Fruit fly (Drosophila melanogaster) whole organism, adult: ENCODE data around the gene Lrr47.

ENCODE experiments used
- CG11617 ChIP-seq: fragments of 200-800 bp; sonication (Bioruptor generic); optimal IDR thresholded peaks from 2 replicates; lab custom pipeline; 2017; ENCODE audit warnings: mild to moderate bottlenecking, missing biosample characterization, missing genetic modification reagents, missing genetic modification characterization
- CG12768 ChIP-seq: fragments of 200-800 bp; sonication (Bioruptor generic); optimal IDR thresholded peaks from 2 replicates; lab custom pipeline; 2017; ENCODE audit warnings: missing biosample characterization, missing genetic modification characterization, mild to moderate bottlenecking, moderate library complexity, missing genetic modification reagents
- CG14711 ChIP-seq: fragments of 200-800 bp; sonication (Bioruptor generic); optimal IDR thresholded peaks from 2 replicates; lab custom pipeline; 2018; ENCODE audit warnings: missing biosample characterization, mild to moderate bottlenecking, missing genetic modification characterization, moderate library complexity
- CG1620 ChIP-seq: fragments of 200-800 bp; sonication (Bioruptor generic); optimal IDR thresholded peaks from 2 replicates; lab custom pipeline; 2016; ENCODE audit warnings: missing biosample characterization, missing genetic modification characterization
- CG33017 ChIP-seq: fragments of 200-800 bp; sonication (Bioruptor generic); optimal IDR thresholded peaks from 2 replicates; lab custom pipeline; 2018; ENCODE audit warnings: missing biosample characterization, mild to moderate bottlenecking, missing genetic modification characterization, moderate library complexity
- CG5204 ChIP-seq: fragments of 200-800 bp; sonication (Bioruptor generic); optimal IDR thresholded peaks from 2 replicates; lab custom pipeline; 2016; ENCODE audit warnings: missing biosample characterization, missing genetic modification characterization
- CG7045 ChIP-seq: fragments of 200-800 bp; sonication (Bioruptor generic); optimal IDR thresholded peaks from 2 replicates; lab custom pipeline; 2017; ENCODE audit warnings: missing biosample characterization, mild to moderate bottlenecking, missing genetic modification characterization
- CG7101 ChIP-seq: fragments of 200-800 bp; sonication (Bioruptor generic); optimal IDR thresholded peaks from 2 replicates; lab custom pipeline; 2018; ENCODE audit warnings: missing biosample characterization, mild to moderate bottlenecking, missing genetic modification characterization, moderate library complexity
- Clk ChIP-seq: fragments of 200-800 bp; sonication (Bioruptor generic); optimal IDR thresholded peaks from 2 replicates; lab custom pipeline; 2017; ENCODE audit warnings: missing biosample characterization, missing genetic modification characterization
- Crg-1 ChIP-seq: fragments of 200-800 bp; sonication (Bioruptor generic); optimal IDR thresholded peaks from 2 replicates; lab custom pipeline; 2016; ENCODE audit warnings: missing biosample characterization, missing genetic modification characterization
- Hr96 ChIP-seq: fragments of 200-800 bp; sonication (Bioruptor generic); optimal IDR thresholded peaks from 2 replicates; lab custom pipeline; 2016; ENCODE audit warnings: missing biosample characterization, missing genetic modification characterization
- Mnt ChIP-seq: fragments of 200-800 bp; sonication (Bioruptor generic); optimal IDR thresholded peaks from 2 replicates; lab custom pipeline; 2016; ENCODE audit warnings: missing biosample characterization, mild to moderate bottlenecking, missing genetic modification characterization
- bab1 ChIP-seq: fragments of 200-800 bp; sonication (Bioruptor generic); optimal IDR thresholded peaks from 3 replicates; lab custom pipeline; 2019; ENCODE audit warnings: missing biosample characterization, mild to moderate bottlenecking, missing genetic modification characterization, moderate library complexity
- cic ChIP-seq: fragments of 200-800 bp; sonication (Bioruptor generic); optimal IDR thresholded peaks from 2 replicates; lab custom pipeline; 2017; ENCODE audit warnings: missing biosample characterization, mild to moderate bottlenecking, missing genetic modification characterization, moderate library complexity
- cnc ChIP-seq, 2 experiments: fragments of >200 bp; optimal IDR thresholded peaks; 2 replicates each; lab custom pipeline; 2017
- kay ChIP-seq: fragments of 200-800 bp; sonication (Bioruptor generic); peaks from one replicate; lab custom pipeline; 2016; ENCODE audit warnings: missing biosample characterization, missing genetic modification characterization, borderline replicate concordance
- ovo ChIP-seq: fragments of 200-800 bp; sonication (Bioruptor generic); optimal IDR thresholded peaks from 2 replicates; lab custom pipeline; 2016; ENCODE audit warnings: missing biosample characterization, missing genetic modification characterization
- pad ChIP-seq: fragments of 200-800 bp; sonication (Bioruptor generic); optimal IDR thresholded peaks from 3 replicates; lab custom pipeline; 2017; ENCODE audit warnings: missing biosample characterization, missing genetic modification characterization, mild to moderate bottlenecking, moderate library complexity, missing genetic modification reagents
- tj ChIP-seq: fragments of 200-800 bp; sonication (Bioruptor generic); optimal IDR thresholded peaks from 3 replicates; lab custom pipeline; 2017; ENCODE audit warnings: missing biosample characterization, mild to moderate bottlenecking, missing genetic modification characterization, moderate library complexity
- toe ChIP-seq: fragments of 200-800 bp; sonication (Bioruptor generic); optimal IDR thresholded peaks from 2 replicates; lab custom pipeline; 2016; ENCODE audit warnings: missing biosample characterization, missing genetic modification characterization

Lrr47 gene

DNA sequence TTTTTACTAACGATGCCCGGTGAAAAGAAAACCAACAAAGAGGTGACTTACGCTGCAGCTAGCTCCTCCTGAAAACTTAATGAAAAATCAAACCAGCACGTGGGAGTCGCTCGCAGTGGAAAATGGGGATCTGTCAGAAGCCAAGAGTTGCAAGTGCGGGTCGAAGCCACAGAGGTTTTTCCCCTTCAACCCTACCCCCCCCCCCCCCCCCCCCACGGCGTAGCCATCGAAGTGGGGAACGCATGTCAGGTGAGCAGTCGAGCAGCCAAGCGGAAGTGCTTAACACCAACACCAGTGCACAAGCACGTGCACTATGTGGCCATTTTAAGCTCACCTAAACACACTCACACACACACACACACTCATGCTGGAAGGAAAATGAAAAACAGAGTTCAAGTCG, 22.2 kb downstream of the Lrr47 start:
- TF ChIP-seq ovo (GFP tag; lab: Kevin White, UChicago) (no peak), CG7045 (GFP tag; lab: Kevin White, UChicago) (no peak), cic (GFP tag; lab: Kevin White, UChicago) (no peak)

DNA sequence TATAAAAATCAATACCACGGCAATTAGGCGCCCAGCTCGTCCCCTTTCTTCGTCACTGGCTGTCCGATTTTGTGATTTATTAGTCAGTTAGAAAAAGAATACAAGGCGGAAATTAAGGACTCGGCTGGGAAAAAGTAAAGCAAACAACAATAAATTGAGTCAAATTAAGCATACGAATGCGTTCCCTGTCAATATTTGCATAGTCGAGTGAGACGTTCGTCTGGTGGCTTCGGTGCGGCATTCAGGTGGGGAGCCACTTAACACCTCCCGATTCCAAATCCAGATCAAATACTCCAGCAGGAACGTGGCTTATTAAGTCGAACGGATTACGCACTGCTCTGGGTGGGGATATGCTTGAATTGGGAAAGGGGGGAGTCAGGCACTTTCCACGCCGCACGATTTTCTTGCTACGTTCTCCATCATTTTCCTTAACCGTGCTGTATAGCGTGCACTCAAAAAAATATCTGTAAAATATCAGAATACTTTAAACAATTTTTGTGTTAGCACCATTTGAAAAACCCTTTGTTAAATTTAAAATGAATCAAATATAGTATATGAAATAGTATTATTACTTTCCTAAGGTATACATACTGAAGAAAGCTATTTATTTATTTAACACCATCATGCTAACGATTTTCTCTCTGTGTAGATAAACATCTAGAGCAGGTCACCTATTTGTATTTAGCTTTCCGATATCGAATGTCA, 26.1 kb downstream of the Lrr47 start:
- TF ChIP-seq cic (GFP tag; lab: Kevin White, UChicago) (no peak), Crg-1 (GFP tag; lab: Kevin White, UChicago) (no peak)

DNA sequence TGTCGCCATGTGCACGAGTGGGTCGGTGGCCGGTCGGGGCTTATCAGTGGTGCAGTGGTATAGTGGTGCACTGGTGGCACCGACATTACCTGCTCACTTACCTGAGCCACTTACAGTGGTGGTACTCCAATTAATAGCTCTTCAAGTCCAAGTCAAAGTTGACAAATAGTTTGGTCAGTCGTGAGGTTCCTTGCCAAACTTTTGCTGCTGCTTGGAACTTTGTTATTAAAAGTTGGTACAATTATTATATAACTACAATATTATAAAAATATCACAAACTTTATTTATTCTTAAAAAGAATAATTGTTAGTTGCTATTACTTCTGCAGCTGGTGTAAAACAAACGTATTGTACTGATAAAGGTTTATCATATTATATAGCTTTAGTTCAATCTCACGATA, 26.9 kb downstream of the Lrr47 start:
- peak; percentile 65 for TF ChIP-seq CG7101
- TF ChIP-seq CG33017 (tag; lab: Kevin White, UChicago), result no peak
- peak; percentile 39 for TF ChIP-seq Mnt
- TF ChIP-seq CG11617 (GFP tag; lab: Kevin White, UChicago), result peak; percentile 28

DNA sequence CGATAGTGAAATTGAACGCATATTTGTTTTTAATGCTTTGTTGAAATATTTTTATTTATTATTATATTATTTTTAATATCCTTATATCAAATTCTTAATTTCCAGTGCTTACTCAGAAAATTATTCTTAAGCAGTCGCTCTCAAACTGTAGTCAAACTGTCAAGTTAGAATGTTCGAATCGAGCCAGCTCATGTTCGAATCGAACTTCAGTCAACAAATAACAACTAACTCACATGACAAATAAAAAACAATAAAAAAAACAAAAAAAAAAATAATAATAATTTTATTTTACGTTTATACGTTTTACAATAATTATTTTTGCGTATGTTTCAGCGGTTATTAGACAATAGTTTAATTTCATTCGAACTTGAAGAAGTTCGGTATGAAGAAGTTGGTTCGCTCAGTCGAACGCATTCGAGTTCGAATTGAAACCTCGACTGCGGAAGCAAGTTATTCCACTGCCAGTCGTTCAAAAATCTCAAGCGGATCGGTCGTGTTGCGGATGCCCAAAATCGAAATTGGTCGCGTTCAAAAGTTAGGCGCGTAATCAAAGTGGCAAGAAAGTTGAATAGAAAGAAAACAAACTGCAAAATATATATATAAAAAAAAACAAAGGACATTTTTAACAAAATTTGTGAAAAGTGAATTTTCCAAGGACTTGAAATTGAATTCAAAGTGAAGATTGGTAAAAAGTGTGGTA, 27.4 kb downstream of the Lrr47 start, which contains the start of gene Trim9:
Gene Trim9, plus strand, starts transcription at position 463 of the 700 bp plus-strand sequence.
- TF ChIP-seq bab1 (GFP tag; lab: Kevin White, UChicago) (no peak), kay (GFP tag; lab: Kevin White, UChicago) (peak; percentile 51)

- no peak for TF ChIP-seq cnc (optimal IDR thresholded peaks at IDR 0.05; lab: Kevin White, UChicago)
- TF ChIP-seq tj (GFP tag; lab: Kevin White, UChicago), result no peak
- TF ChIP-seq CG1620, result no peak
- no peak for TF ChIP-seq CG14711 (tag; lab: Kevin White, UChicago)
- TF ChIP-seq cic (GFP tag; lab: Kevin White, UChicago), result no peak
- TF ChIP-seq CG33017 (tag; lab: Kevin White, UChicago), result no peak
- TF ChIP-seq CG5204 (GFP tag; lab: Kevin White, UChicago), result no peak
- TF ChIP-seq pad (GFP tag; lab: Kevin White, UChicago), result no peak
- no peak for TF ChIP-seq Mnt
These were observed 31.8 kb downstream of the Lrr47 start for dm6 chr2L:10548814-10549423.

DNA sequence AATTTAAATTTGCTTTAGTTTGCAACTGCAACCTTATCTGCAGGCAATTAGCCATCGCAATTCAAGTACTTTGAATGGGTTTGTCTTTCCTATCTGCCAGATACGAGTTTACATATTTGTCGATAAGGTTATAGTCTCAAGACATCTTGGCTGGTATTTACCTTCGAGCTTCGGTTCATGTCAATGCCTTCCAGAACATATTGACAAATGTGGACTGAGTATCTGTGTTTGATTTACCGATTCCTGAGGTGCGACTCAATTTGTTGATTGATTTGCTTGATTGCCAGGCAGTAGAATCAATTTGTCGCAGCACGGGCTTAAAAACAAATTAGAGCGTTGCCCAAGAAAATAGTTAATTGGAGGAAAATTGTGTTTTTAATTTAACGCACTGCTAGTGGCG, 35.7 kb downstream of the Lrr47 start:
- no peak for TF ChIP-seq bab1 (GFP tag; lab: Kevin White, UChicago)
- TF ChIP-seq CG14711 (tag; lab: Kevin White, UChicago), result no peak
- TF ChIP-seq kay (GFP tag; lab: Kevin White, UChicago), result peak; percentile 12
- TF ChIP-seq tj (GFP tag; lab: Kevin White, UChicago), result no peak
- TF ChIP-seq CG33017 (tag; lab: Kevin White, UChicago), result no peak
- peak; percentile 75 for TF ChIP-seq cic (GFP tag; lab: Kevin White, UChicago)
- TF ChIP-seq Clk (GFP tag; lab: Kevin White, UChicago), result no peak
- no peak for TF ChIP-seq CG11617 (GFP tag; lab: Kevin White, UChicago)
- no peak for TF ChIP-seq CG7045 (GFP tag; lab: Kevin White, UChicago)
- no peak for TF ChIP-seq CG5204 (GFP tag; lab: Kevin White, UChicago)
- TF ChIP-seq Hr96 (GFP tag; lab: Kevin White, UChicago), result no peak
- TF ChIP-seq CG12768 (GFP tag; lab: Kevin White, UChicago), result no peak
- no peak for TF ChIP-seq Mnt
- no peak for TF ChIP-seq CG1620
- no peak for TF ChIP-seq toe (GFP tag; lab: Kevin White, UChicago)
- no peak for TF ChIP-seq pad (GFP tag; lab: Kevin White, UChicago)
- TF ChIP-seq Crg-1 (GFP tag; lab: Kevin White, UChicago), result peak; percentile 36
- TF ChIP-seq ovo (GFP tag; lab: Kevin White, UChicago), result no peak
- TF ChIP-seq cnc (optimal IDR thresholded peaks at IDR 0.05; lab: Kevin White, UChicago), result no peak
- peak; percentile 53 for TF ChIP-seq CG7101

- no peak for TF ChIP-seq CG14711 (tag; lab: Kevin White, UChicago)
- TF ChIP-seq Hr96 (GFP tag; lab: Kevin White, UChicago), result no peak
- TF ChIP-seq cnc (optimal IDR thresholded peaks at IDR 0.05; lab: Kevin White, UChicago), result no peak
- TF ChIP-seq ovo (GFP tag; lab: Kevin White, UChicago), result no peak
- TF ChIP-seq CG12768 (GFP tag; lab: Kevin White, UChicago), result no peak
- no peak for TF ChIP-seq bab1 (GFP tag; lab: Kevin White, UChicago)
- TF ChIP-seq toe (GFP tag; lab: Kevin White, UChicago), result no peak
- TF ChIP-seq Mnt, result no peak
- no peak for TF ChIP-seq CG7045 (GFP tag; lab: Kevin White, UChicago)
- no peak for TF ChIP-seq CG5204 (GFP tag; lab: Kevin White, UChicago)
- TF ChIP-seq tj (GFP tag; lab: Kevin White, UChicago), result no peak
These were observed 36.6 kb downstream of the Lrr47 start for dm6 chr2L:10553692-10554091.
